Fruit fly (Drosophila melanogaster): ENCODE measurements around the gene Nup35.
A peak's percentile ranks its signal among the peaks of the same experiment; 100 is the strongest.

The Nup35 gene

DNA sequence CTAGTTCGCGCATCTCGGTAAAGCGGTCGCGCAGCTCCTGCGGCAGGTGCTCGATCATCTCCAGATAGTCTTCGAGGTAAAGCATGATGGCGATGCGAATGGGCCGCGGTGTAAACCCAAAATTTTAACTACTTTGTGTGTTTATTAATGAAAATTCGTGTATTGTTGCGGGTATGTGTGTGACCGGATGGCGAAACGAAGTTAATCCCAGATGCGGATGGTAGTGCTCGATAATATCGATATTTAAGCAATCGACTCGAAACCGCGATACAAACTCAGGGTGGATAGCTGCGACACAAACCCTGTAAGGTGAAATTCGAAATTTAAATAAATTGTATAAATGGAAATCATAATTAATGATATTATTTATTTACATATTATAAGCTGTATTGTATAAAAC, 4.9 kb downstream of the Nup35 start, which contains the start of gene Ing3:
Gene Ing3, minus strand, starts transcription at position 213 of the 400 bp plus-strand sequence.
- TF ChIP-seq CG17801 (GFP tag; optimal IDR thresholded peaks at IDR 0.05; ENCODE audit: partially characterized antibody) = no peak

DNA sequence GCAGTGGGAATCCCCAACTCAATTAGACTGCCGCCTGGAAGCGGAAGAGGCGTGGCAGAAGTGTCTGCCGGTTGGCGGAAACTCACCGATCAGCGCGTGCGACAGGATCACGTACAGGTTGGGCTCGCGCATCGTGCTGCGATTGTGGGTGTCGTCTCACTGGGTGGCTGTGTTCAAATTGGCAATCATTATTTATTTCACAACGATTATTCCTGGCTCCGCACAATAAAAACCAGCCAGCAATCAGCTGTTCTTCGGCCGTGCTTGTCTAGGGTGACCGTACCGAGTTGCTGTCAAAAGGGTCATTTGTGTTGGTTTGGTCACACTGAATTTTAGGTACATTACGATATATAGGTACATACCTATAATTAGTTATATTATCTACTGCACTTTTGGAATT, 9.0 kb downstream of the Nup35 start, which contains the start of gene CG6659:
Gene CG6659, minus strand, starts transcription at position 275 of the 400 bp plus-strand sequence.
- TF ChIP-seq CG17801 (GFP tag; optimal IDR thresholded peaks at IDR 0.05; ENCODE audit: partially characterized antibody) = no peak

DNA sequence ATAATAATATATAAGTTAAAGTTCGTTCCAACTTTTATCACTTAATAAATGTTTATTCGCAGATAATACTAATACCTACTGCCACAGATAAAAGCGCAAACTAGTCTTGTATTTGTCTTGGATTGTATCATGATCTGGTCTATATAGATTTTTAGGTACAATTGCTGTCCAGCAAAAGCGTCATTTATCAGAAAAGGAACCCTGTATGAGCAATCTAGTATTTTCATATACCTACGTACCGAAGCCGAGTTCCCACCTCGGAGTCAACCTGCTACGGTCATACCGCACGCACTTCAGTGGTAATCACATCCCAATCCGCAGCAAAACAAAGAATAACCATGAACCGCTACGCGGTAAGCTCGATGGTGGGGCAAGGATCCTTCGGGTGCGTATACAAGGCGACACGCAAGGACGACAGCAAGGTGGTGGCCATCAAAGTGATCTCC, 9.5 kb downstream of the Nup35 start, which contains the start of gene fu:
Gene fu, plus strand, starts transcription at position 254 of the 446 bp plus-strand sequence.
- TF ChIP-seq CG17801 (GFP tag; optimal IDR thresholded peaks at IDR 0.05; ENCODE audit: partially characterized antibody) = peak; percentile 54

DNA sequence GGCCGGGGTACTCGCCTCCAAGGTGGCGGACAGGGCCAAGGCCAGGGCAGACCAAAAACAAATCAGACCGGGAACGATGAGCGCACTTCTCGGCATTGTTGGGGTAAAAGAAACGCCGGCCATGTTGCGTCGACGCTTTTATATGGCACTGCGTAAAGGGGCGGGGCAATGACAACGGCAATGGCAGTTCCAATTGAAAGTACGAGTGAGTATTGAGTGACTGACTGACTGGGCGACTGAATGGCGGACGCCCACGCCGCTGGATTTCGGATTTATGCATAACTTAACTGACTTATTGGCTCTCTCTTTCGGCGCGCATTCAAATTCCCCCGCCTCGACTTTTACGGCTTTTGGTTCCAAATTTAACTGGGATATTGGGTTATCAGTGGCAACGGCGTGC, 14.1 kb downstream of the Nup35 start, which contains the start of gene CG6696:
Gene CG6696, minus strand, starts transcription at position 101 of the 400 bp plus-strand sequence.
- TF ChIP-seq CG17801 (GFP tag; optimal IDR thresholded peaks at IDR 0.05; ENCODE audit: partially characterized antibody) = no peak

DNA sequence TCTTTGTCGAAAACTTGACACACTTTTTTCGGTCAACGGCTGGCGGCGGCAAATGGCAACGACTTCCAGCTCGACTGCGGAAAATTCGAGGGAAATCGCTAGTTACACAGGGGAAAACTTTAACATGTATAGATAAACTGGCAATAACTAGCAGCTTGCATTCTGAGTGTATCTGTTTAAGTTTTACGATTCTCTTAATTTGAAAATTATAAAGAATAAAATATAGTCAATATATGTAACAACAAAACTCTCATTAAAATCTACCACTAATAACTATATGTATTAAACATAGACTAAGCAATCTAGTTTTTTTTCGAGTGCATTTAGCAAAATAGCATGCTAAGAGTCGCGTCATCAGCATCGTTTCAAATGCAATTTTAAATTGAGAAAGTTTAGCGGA, 15.4 kb downstream of the Nup35 start:
- TF ChIP-seq CG17801 (GFP tag; optimal IDR thresholded peaks at IDR 0.05; ENCODE audit: partially characterized antibody) = no peak

DNA sequence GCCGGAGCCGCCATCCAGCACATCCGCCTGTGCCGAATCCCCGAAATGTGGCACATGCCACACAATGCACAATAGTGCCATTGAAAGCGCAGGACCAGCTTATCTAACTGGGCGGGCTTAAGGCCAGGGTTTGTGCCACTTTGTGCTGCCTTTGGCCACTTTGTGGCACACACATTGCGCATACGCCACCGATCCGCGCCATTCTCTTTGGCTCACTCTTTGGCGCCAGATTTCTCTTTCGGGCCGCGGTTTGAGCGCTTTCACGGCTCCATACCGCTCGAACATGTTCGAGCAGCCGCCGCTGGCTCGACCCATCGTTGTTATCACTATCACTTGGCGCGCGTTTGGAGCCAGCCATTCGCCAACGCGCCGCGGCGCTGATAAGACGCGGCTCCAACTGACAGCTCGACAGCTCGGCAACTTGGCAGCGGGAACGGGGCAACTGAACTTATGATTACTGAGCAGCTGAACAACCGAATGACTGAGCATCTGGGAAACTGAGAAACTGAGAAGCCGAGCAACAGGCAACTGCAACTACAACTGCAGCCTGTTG, 17.8 kb downstream of the Nup35 start:
- TF ChIP-seq CG17801 (GFP tag; optimal IDR thresholded peaks at IDR 0.05; ENCODE audit: partially characterized antibody) = no peak

DNA sequence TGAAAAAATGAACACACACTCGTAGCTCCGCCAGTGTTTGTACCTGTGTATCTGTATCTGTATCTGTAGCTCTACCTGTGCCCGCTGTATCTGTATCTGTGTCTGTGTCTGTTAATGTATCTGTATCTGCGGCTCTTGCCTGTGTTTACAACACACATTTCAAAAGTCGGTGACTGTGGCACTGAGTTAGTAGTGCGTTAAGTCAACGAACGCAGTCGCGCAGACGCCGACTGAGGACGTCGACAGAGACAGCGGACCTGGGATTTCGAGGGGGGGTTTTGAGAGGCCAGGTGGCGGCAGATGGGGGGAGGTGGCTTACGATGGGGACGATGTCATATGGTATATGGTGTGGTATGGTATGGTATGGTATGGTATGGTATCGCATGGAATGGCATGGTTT, 20.3 kb downstream of the Nup35 start:
- no peak for TF ChIP-seq CG17801 (GFP tag; optimal IDR thresholded peaks at IDR 0.05; ENCODE audit: partially characterized antibody)

DNA sequence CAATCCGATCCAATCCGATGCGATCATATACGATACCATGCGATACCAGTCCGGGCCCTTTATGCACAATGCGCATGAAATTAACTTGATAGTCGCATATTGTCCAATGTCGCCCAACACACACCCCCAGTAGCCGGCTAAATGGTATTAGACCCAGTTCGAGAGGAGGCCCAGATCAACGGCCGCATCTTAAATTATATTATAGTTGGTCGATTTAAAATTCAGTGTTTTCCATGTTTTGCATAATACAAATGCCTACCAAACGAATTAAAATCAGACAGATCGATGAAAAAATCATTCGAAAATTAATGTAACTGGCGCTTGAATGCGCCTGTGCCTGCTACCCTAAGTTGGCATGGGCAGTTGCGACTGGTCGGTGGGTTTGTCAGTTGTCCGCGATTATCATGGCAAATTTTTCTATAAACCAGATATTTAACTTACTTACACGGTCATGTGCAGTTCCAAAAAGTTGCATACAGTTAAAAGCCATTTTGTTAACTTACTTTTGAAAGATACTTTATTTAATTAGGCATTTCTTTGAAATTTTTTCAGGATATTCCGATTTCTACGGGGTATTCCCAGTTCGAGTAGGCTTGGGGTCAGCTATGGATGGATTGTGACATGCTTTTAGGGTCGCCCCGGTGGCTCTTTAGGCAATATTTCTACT, 22.0 kb downstream of the Nup35 start:
- no peak for TF ChIP-seq CG17801 (GFP tag; optimal IDR thresholded peaks at IDR 0.05; ENCODE audit: partially characterized antibody)

DNA sequence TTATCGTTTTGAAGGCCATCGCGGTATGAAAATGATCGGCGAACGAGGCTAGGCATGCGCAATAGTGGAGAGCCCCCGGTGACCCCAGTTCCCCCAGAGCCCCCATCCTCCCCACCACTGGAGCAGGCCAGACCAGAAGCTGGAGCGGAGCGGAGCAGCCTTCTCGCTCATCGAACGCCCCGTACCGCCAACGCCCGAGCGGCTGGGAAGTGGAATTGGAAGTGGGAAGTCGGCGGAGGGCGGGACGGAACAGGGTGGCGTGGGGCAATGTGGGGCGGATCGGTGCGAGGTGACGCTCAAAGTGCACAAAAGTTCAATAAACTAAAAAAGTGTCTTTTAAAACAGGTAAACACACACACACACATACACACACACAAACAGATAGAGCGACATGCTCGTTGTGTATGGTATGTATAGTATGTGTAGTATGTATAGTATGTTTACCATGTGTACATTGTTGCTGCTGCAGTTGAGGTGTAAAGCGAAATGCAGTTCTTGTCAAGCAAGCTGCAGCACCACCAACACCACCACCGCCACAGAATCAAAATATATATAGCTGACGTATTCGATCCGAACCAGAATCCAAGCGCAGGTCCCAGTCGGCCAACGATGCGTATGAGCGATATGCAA, 23.7 kb downstream of the Nup35 start:
- TF ChIP-seq CG17801 (GFP tag; optimal IDR thresholded peaks at IDR 0.05; ENCODE audit: partially characterized antibody) = no peak

DNA sequence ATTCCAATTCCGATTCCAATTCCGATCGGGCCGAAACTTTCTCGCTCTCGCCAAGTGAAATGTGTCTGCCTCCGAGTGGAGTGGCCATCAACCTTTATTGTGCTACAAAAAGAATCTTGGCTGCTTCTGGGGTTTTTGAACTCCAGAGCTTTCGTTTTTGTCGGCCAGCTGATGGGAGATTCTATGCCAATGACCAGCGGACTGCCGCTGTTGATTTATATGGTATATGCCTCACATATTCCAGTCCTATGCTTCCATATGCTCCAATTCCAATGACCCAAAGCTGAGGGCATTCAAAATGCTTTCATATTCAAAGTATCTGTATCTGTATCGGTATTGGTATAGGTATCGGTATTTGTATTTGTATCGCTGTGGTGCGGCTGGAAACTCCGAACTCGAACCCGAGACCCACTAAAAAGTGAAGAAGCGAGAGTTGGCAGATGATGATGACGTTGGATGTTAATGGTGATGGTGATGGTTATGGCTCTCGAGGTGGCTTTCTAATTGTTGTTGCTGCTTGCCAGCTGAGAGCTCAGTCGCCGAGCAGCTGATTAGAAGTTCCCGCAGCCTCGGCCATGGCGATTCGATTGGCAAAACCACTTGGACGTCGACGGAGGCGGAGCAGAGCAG, 25.0 kb downstream of the Nup35 start:
- no peak for TF ChIP-seq CG17801 (GFP tag; optimal IDR thresholded peaks at IDR 0.05; ENCODE audit: partially characterized antibody)

DNA sequence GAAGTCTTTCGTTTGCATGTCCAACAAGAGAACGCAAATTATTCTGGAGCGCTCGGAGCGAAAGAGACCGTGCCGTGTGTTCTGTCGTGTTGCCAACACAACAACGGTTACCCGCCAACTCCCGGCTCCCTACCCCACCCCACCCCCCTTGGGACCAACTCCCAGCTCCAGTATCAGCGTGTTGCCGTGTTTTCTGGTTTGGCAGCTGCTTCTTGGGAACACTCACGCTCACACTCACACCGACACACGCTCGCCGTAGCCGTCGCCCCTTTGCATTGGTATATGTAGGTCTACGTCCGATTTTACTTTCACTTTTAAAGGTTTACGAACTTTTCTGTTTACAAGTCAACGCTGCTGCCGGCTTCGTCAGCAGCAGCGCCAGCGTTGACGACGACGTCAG, 27.3 kb downstream of the Nup35 start:
- TF ChIP-seq CG17801 (GFP tag; optimal IDR thresholded peaks at IDR 0.05; ENCODE audit: partially characterized antibody) = no peak

DNA sequence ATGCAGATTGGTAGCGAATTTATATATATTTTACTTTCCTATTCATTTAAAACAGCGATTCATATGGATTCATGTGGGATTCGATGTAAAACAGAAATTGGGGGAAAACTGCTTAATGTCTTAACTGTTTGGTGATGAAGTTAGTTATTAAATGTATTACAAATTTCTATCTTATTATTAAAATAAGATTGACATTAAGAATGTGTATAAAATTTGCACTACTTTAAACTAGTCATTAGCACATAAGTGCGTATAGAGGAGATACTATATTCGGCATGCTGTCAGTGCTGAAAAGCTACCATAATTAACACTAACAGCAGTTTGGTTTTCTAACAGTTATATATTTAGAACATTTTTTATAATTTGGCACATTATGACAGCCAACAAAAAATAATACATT, 27.7 kb downstream of the Nup35 start:
- no peak for TF ChIP-seq CG17801 (GFP tag; optimal IDR thresholded peaks at IDR 0.05; ENCODE audit: partially characterized antibody)

DNA sequence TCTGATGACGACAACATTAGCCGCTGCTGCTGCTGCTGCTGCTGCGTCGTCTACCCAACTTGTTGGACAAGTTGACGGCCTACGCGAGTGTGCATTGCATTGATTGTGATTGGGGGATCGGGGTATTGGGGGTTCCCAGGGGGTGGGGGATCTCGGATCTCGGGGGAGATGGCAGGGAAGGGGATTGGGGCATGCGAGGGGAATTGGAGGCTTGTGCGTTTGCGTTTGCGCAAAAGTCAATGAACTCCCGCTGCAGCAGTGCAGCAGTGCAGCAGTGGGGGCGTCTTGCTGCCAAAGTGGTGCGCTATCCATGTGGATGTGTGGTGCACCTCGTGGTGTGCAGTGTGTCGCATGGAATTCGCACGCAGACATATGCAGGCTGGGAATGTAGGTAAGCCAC, 28.8 kb downstream of the Nup35 start:
- TF ChIP-seq CG17801 (GFP tag; optimal IDR thresholded peaks at IDR 0.05; ENCODE audit: partially characterized antibody) = no peak

DNA sequence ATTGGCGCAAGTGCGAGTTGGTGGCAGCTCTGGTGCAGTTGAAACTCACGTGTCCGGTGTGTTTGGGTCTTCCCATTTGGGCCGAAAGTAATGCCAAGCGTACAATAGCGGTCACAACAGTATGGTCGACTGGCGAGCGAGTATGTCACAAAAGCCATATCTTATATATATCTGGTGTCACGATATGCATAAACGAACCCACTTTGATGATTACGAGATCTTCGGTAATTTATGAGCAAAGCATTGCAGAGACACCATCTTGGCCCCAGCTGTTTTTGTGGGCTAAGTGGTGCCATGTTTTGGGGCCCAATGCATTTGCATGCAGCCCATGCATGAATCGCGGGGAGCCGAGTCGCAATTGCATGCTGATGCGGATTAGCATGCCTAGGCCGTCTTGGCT, 30.9 kb downstream of the Nup35 start:
- no peak for TF ChIP-seq CG17801 (GFP tag; optimal IDR thresholded peaks at IDR 0.05; ENCODE audit: partially characterized antibody)

DNA sequence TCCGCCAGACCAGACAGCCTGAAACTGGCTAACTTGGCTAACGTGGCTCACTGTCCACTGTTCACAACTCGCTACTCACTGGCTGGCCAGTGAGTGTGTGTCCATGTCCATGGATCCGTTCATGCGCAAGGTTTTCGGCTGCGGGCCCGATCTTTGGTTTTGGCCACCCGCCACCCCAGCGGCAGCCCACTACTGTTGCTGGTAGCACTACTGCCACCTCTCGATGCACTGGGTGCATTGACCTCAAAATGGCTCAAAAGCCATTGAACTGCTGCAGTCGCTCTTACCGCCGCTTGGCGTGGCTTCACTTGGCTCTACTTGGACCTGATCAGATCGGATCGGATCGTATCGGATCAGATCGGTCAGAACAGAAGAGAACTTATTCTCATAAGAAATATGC, 33.4 kb downstream of the Nup35 start:
- no peak for TF ChIP-seq CG17801 (GFP tag; optimal IDR thresholded peaks at IDR 0.05; ENCODE audit: partially characterized antibody)

DNA sequence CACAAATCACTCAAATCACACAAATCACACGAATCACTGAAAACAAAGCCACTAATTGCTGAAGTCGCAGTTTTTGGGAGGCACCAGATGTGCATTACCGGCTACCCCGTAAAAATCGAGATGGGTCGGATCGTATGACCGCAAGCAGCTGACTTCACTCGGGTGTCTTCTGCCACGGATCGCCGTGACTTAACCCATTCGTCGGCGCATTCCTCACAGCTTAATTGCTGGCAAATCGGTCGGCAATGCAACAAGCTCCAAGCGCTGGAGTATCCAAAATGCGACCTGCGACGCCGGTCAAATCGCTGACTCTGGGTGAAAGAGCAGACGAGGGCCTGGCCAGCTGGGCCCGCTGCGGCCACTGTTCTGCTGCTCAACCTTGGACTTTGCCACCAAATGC, 34.8 kb downstream of the Nup35 start:
- TF ChIP-seq CG17801 (GFP tag; optimal IDR thresholded peaks at IDR 0.05; ENCODE audit: partially characterized antibody) = no peak

Data from ovary, adult (tissue).